Worm (Caenorhabditis elegans) whole organism, L2 larva: Measurements from ENCODE around the gene F26F4.8.

ENCODE experiments used
- C34F6.9 ChIP-seq: fragments of 150-350 bp; optimal IDR thresholded peaks from 2 replicates; lab custom pipeline; 2014; ENCODE audit warnings: missing biosample characterization, missing genetic modification characterization
- F13H6.1 ChIP-seq: sonication (generic microtip); optimal IDR thresholded peaks from 2 replicates; lab custom pipeline; 2016; ENCODE audit warnings: missing genetic modification characterization, missing compliant biosample characterization
- Y55F3AM.14 ChIP-seq: fragments of 200-800 bp; sonication (Bioruptor generic); optimal IDR thresholded peaks from 2 replicates; lab custom pipeline; 2018; ENCODE audit warnings: mild to moderate bottlenecking, missing genetic modification characterization, missing compliant biosample characterization
- ZK546.5 ChIP-seq: sonication (generic microtip); optimal IDR thresholded peaks from 2 replicates; lab custom pipeline; 2017; ENCODE audit warnings: missing biosample characterization, missing genetic modification characterization
- alr-1 ChIP-seq: fragments of 150-350 bp; optimal IDR thresholded peaks from 2 replicates; lab custom pipeline; 2014; ENCODE audit warnings: missing biosample characterization, missing genetic modification characterization
- aly-2 ChIP-seq: fragments of 150-350 bp; optimal IDR thresholded peaks from 2 replicates; lab custom pipeline; 2014; ENCODE audit warnings: missing biosample characterization, missing genetic modification characterization
- ceh-16 ChIP-seq: fragments of 150-350 bp; optimal IDR thresholded peaks from 2 replicates; lab custom pipeline; 2014; ENCODE audit warnings: missing biosample characterization, missing genetic modification characterization
- ceh-82 ChIP-seq: fragments of 150-350 bp; optimal IDR thresholded peaks from 2 replicates; lab custom pipeline; 2014; ENCODE audit warnings: missing biosample characterization, missing genetic modification characterization
- crh-2 ChIP-seq: sonication (generic microtip); optimal IDR thresholded peaks from 2 replicates; lab custom pipeline; 2017; ENCODE audit warnings: missing biosample characterization, missing genetic modification characterization
- dmd-4 ChIP-seq: sonication (generic microtip); optimal IDR thresholded peaks from 2 replicates; lab custom pipeline; 2017; ENCODE audit warnings: missing biosample characterization, missing genetic modification characterization
- egl-27 ChIP-seq: sonication (generic microtip); optimal IDR thresholded peaks from 3 replicates; lab custom pipeline; 2017; ENCODE audit warnings: missing biosample characterization, missing genetic modification reagents, missing genetic modification characterization
- elt-1 ChIP-seq: fragments of 150-350 bp; optimal IDR thresholded peaks from 2 replicates; lab custom pipeline; 2014; ENCODE audit warnings: missing biosample characterization, missing genetic modification characterization
- elt-3 ChIP-seq: sonication (generic microtip); optimal IDR thresholded peaks from 2 replicates; lab custom pipeline; 2017; ENCODE audit warnings: missing biosample characterization, missing genetic modification characterization
- fos-1 ChIP-seq: fragments of 150-350 bp; optimal IDR thresholded peaks from 2 replicates; lab custom pipeline; 2014; ENCODE audit warnings: missing biosample characterization, missing genetic modification characterization
- gmeb-1 ChIP-seq: fragments of 150-350 bp; optimal IDR thresholded peaks from 2 replicates; lab custom pipeline; 2014; ENCODE audit warnings: missing biosample characterization, missing genetic modification characterization
- lin-11 ChIP-seq: fragments of 150-350 bp; sonication (generic microtip); optimal IDR thresholded peaks from 2 replicates; lab custom pipeline; 2014; ENCODE audit warnings: missing biosample characterization, missing genetic modification characterization, inconsistent platforms, mixed read lengths
- lin-13 ChIP-seq: fragments of 150-350 bp; optimal IDR thresholded peaks from 2 replicates; lab custom pipeline; 2014; ENCODE audit warnings: missing biosample characterization, missing genetic modification reagents, missing genetic modification characterization
- lin-39 ChIP-seq: fragments of 150-350 bp; optimal IDR thresholded peaks from 2 replicates; lab custom pipeline; 2014; ENCODE audit warnings: missing biosample characterization, missing genetic modification reagents, missing genetic modification characterization
- lsy-2 ChIP-seq, 2 experiments: fragments of 150-350 bp in 1 of 2; sonication (generic microtip) in 1 of 2; optimal IDR thresholded peaks; 2 replicates each; lab custom pipeline; 2014 to 2017; ENCODE audit warnings: missing biosample characterization in 2 of 2, missing genetic modification characterization in 2 of 2
- mab-5 ChIP-seq: fragments of 150-350 bp; optimal IDR thresholded peaks from 2 replicates; lab custom pipeline; 2014; ENCODE audit warnings: missing biosample characterization, missing genetic modification characterization
- mbf-1 ChIP-seq: sonication (generic microtip); optimal IDR thresholded peaks from 2 replicates; lab custom pipeline; 2017; ENCODE audit warnings: missing biosample characterization, missing genetic modification characterization
- mdl-1 ChIP-seq, 2 experiments: fragments of 150-350 bp in 1 of 2; sonication (generic microtip) in 1 of 2; optimal IDR thresholded peaks; 2 replicates each; lab custom pipeline; 2017; ENCODE audit warnings: missing biosample characterization in 2 of 2, missing genetic modification characterization in 2 of 2
- nhr-10 ChIP-seq: sonication (generic microtip); optimal IDR thresholded peaks from 2 replicates; lab custom pipeline; 2017; ENCODE audit warnings: missing biosample characterization, missing genetic modification characterization
- nhr-11 ChIP-seq: fragments of 150-350 bp; optimal IDR thresholded peaks from 2 replicates; lab custom pipeline; 2014; ENCODE audit warnings: missing biosample characterization, missing genetic modification characterization
- nhr-12 ChIP-seq: fragments of 150-350 bp; optimal IDR thresholded peaks from 2 replicates; lab custom pipeline; 2014; ENCODE audit warnings: missing biosample characterization, missing genetic modification characterization
- nhr-129 ChIP-seq: fragments of 150-350 bp; optimal IDR thresholded peaks from 2 replicates; lab custom pipeline; 2014; ENCODE audit warnings: missing biosample characterization, missing genetic modification characterization
- nhr-21 ChIP-seq: fragments of 150-350 bp; optimal IDR thresholded peaks from 2 replicates; lab custom pipeline; 2014; ENCODE audit warnings: missing biosample characterization, missing genetic modification characterization
- nhr-23 ChIP-seq: fragments of 150-350 bp; optimal IDR thresholded peaks from 2 replicates; lab custom pipeline; 2014; ENCODE audit warnings: missing biosample characterization, missing genetic modification reagents, missing genetic modification characterization
- nhr-237 ChIP-seq: fragments of 150-350 bp; optimal IDR thresholded peaks from 2 replicates; lab custom pipeline; 2014; ENCODE audit warnings: missing biosample characterization, missing genetic modification characterization
- nhr-25 ChIP-seq: fragments of 150-350 bp; sonication (generic microtip); optimal IDR thresholded peaks from 3 replicates; lab custom pipeline; 2014; ENCODE audit warnings: missing biosample characterization, missing genetic modification characterization
- nhr-6 ChIP-seq: fragments of 150-350 bp; optimal IDR thresholded peaks from 2 replicates; lab custom pipeline; 2014; ENCODE audit warnings: missing biosample characterization, missing genetic modification characterization
- sem-4 ChIP-seq: fragments of 150-350 bp; optimal IDR thresholded peaks from 2 replicates; lab custom pipeline; 2014; ENCODE audit warnings: missing biosample characterization, missing genetic modification reagents, missing genetic modification characterization
- skn-1 ChIP-seq: sonication (generic microtip); optimal IDR thresholded peaks from 2 replicates; lab custom pipeline; 2017; ENCODE audit warnings: missing biosample characterization, missing genetic modification characterization
- sma-3 ChIP-seq: sonication (generic microtip); optimal IDR thresholded peaks from 2 replicates; lab custom pipeline; 2016; ENCODE audit warnings: missing genetic modification reagents, missing genetic modification characterization, missing compliant biosample characterization
- sma-9 ChIP-seq, 2 experiments: fragments of 150-350 bp in 1 of 2; sonication (generic microtip) in 1 of 2; optimal IDR thresholded peaks; 2 replicates each; lab custom pipeline; 2014 to 2016; ENCODE audit warnings: missing genetic modification characterization in 2 of 2, mild to moderate bottlenecking in 1 of 2, missing biosample characterization in 1 of 2, missing compliant biosample characterization in 1 of 2, missing genetic modification reagents in 1 of 2, moderate library complexity in 1 of 2
- snpc-4 ChIP-seq: fragments of 150-350 bp; optimal IDR thresholded peaks from 2 replicates; lab custom pipeline; 2014; ENCODE audit warnings: missing biosample characterization, missing genetic modification characterization
- unc-55 ChIP-seq: fragments of 150-350 bp; sonication (generic microtip); optimal IDR thresholded peaks from 3 replicates; lab custom pipeline; 2014; ENCODE audit warnings: missing biosample characterization, missing genetic modification reagents, missing genetic modification characterization
- unc-62 ChIP-seq: fragments of 150-350 bp; optimal IDR thresholded peaks from 2 replicates; lab custom pipeline; 2014; ENCODE audit warnings: missing biosample characterization, missing genetic modification reagents, missing genetic modification characterization
- zag-1 ChIP-seq: fragments of 150-350 bp; optimal IDR thresholded peaks from 2 replicates; lab custom pipeline; 2014; ENCODE audit warnings: missing biosample characterization, missing genetic modification characterization
- ztf-11 ChIP-seq: sonication (generic microtip); optimal IDR thresholded peaks from 2 replicates; lab custom pipeline; 2017; ENCODE audit warnings: missing biosample characterization, missing genetic modification characterization
- ztf-4 ChIP-seq: fragments of 150-350 bp; optimal IDR thresholded peaks from 2 replicates; lab custom pipeline; 2014; ENCODE audit warnings: missing biosample characterization, missing genetic modification characterization

F26F4.8 gene

ce11 chrIII:4905405-4905804, at the start of gene F26F4.8:
Gene F26F4.8, minus strand, starts transcription at chrIII:4905473.
- TF ChIP-seq fos-1 (tag; lab: Kevin White, UChicago) (peak; percentile 36), lin-13 (no peak), nhr-129 (tag; lab: Kevin White, UChicago) (peak; percentile 16), sma-9 (GFP tag; optimal IDR thresholded peaks at IDR 0.05; lab: Kevin White, UChicago) (no peak), sma-9 (tag; optimal IDR thresholded peaks at IDR 0.05; lab: Kevin White, UChicago) (no peak), sma-3 (no peak), gmeb-1 (tag; lab: Kevin White, UChicago) (peak; percentile 17), F13H6.1 (tag; lab: Kevin White, UChicago) (peak; percentile 28), nhr-21 (tag; lab: Kevin White, UChicago) (no peak), skn-1 (tag; lab: Kevin White, UChicago) (no peak), nhr-11 (no peak), lsy-2 (tag; optimal IDR thresholded peaks at IDR 0.05; lab: Kevin White, UChicago) (peak in 1 of 2 experiments; percentile 41), ztf-4 (tag; lab: Kevin White, UChicago) (no peak), unc-55 (GFP tag; lab: Kevin White, UChicago) (peak; percentile 21), C34F6.9 (tag; lab: Kevin White, UChicago) (peak; percentile 55), nhr-12 (tag; lab: Kevin White, UChicago) (no peak)

DNA sequence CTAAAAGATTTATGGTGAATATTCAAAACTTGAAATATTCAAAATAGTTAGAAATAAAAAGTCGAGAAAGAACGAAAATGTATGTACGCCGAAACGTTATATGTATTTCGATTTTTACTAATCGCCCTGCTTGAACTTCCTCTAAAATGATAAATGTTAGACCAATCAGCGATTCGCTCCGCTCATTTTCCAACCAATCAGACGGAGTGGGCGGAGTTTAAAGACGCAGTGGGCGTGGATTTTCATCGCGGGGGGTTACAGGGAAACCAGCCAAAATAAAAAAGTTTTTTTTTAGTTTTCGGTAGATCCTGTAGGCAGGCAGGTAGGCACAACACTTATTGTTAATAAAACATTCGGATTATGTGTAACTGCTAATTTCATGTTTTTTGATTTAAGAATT, 47.7 kb upstream of the F26F4.8 start:
- no peak for TF ChIP-seq nhr-25 (tag; lab: Kevin White, UChicago)
- no peak for TF ChIP-seq aly-2 (tag; lab: Kevin White, UChicago)
- TF ChIP-seq dmd-4: no peak
- TF ChIP-seq mdl-1 (tag; optimal IDR thresholded peaks at IDR 0.05; lab: Kevin White, UChicago): no peak
- TF ChIP-seq nhr-129 (tag; lab: Kevin White, UChicago): no peak
- TF ChIP-seq fos-1 (tag; lab: Kevin White, UChicago): no peak

- TF ChIP-seq nhr-12 (tag; lab: Kevin White, UChicago): no peak
- TF ChIP-seq, all 48 proteins: peak for 0
Observed at ce11 chrIII:4951824-4952223, 46.6 kb upstream of the F26F4.8 start, which contains the start of gene flh-2. Gene flh-2, plus strand, starts transcription at chrIII:4952124.

DNA sequence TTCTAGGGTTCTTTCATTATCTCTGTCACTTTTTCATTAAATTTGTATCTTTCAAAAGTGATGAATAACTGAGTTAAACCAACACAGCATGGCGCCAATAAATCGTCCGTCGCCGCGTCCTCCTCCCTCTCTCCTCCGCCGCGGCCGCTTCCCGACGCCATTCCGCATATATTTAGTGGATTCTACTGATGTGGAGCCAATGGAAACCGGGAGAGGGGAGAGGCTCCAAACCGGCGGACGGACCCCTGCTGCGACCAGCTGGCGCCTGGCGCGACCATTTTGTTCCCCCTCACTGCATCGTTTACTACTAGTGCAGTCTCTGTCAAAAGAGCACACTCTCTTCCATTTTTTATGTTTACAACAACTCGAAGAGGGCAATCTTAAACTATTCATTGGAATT, 45.9 kb upstream of the F26F4.8 start:
- peak in 1 of 2 experiments; percentile 25 for TF ChIP-seq lsy-2 (tag; optimal IDR thresholded peaks at IDR 0.05; lab: Kevin White, UChicago)
- no peak for TF ChIP-seq elt-1
- TF ChIP-seq lin-39 (tag; lab: Kevin White, UChicago): no peak
- no peak for TF ChIP-seq nhr-6 (tag; lab: Kevin White, UChicago)
- no peak for TF ChIP-seq unc-55 (GFP tag; lab: Kevin White, UChicago)
- TF ChIP-seq C34F6.9 (tag; lab: Kevin White, UChicago): peak; percentile 20
- no peak for TF ChIP-seq mbf-1

DNA sequence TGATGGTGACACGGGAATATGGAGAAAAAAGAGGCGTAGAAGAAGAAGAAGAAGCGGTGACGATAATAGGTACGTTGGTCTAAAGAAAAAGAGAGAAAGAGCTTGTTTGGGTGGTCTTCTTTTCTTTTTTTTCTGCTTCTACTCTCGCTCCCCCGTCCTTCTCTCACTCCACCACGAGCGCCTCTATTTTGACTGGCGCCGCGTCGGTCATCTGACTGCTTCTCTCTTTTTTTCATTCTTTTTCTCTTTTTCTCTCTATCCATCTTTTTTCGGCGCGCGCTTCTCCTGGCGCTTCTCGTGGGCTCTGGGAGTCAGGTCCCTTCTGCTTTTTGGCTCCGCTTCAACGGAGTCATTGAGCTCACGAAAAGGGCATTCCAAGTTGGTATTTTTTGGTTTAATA, 45.1 kb upstream of the F26F4.8 start:
- TF ChIP-seq lsy-2 (tag; optimal IDR thresholded peaks at IDR 0.05; lab: Kevin White, UChicago) (peak in 1 of 2 experiments; percentile 51), ztf-11 (tag; lab: Kevin White, UChicago) (no peak), alr-1 (tag; lab: Kevin White, UChicago) (no peak), lin-11 (tag; lab: Kevin White, UChicago) (peak; percentile 33), gmeb-1 (tag; lab: Kevin White, UChicago) (no peak), ceh-82 (tag; lab: Kevin White, UChicago) (no peak), ztf-4 (tag; lab: Kevin White, UChicago) (no peak), nhr-237 (tag; lab: Kevin White, UChicago) (no peak), aly-2 (tag; lab: Kevin White, UChicago) (no peak), sem-4 (tag; lab: Kevin White, UChicago) (peak; percentile 6), nhr-6 (tag; lab: Kevin White, UChicago) (no peak), elt-3 (tag; lab: Kevin White, UChicago) (no peak), F13H6.1 (tag; lab: Kevin White, UChicago) (peak; percentile 57), nhr-10 (tag; lab: Kevin White, UChicago) (no peak), ZK546.5 (tag; lab: Kevin White, UChicago) (no peak), unc-62 (GFP tag; lab: Kevin White, UChicago) (no peak), skn-1 (tag; lab: Kevin White, UChicago) (no peak), nhr-129 (tag; lab: Kevin White, UChicago) (peak; percentile 30), mab-5 (tag; lab: Kevin White, UChicago) (no peak), egl-27 (no peak), nhr-23 (tag; lab: Kevin White, UChicago) (no peak), zag-1 (peak; percentile 68), sma-9 (GFP tag; optimal IDR thresholded peaks at IDR 0.05; lab: Kevin White, UChicago) (peak; percentile 25), sma-9 (tag; optimal IDR thresholded peaks at IDR 0.05; lab: Kevin White, UChicago) (no peak), mbf-1 (no peak), dmd-4 (no peak), nhr-11 (no peak), unc-55 (GFP tag; lab: Kevin White, UChicago) (peak; percentile 65), Y55F3AM.14 (no peak), crh-2 (tag; lab: Kevin White, UChicago) (peak; percentile 22), C34F6.9 (tag; lab: Kevin White, UChicago) (peak; percentile 69), nhr-21 (tag; lab: Kevin White, UChicago) (no peak), mdl-1 (tag; optimal IDR thresholded peaks at IDR 0.05; lab: Kevin White, UChicago) (peak; percentile 13 to 37), ceh-16 (tag; lab: Kevin White, UChicago) (no peak), lin-13 (no peak), fos-1 (tag; lab: Kevin White, UChicago) (no peak), lin-39 (tag; lab: Kevin White, UChicago) (no peak), snpc-4 (tag; lab: Kevin White, UChicago) (no peak), elt-1 (no peak)
